Fruit fly (Drosophila melanogaster) whole organism, embryonic: ENCODE results near the gene Gr61a.

Source experiments
- Antp ChIP-seq: fragments of 200-800 bp; sonication (Bioruptor generic); optimal IDR thresholded peaks from 3 replicates; lab custom pipeline; 2016; ENCODE audit warnings: missing biosample characterization, missing genetic modification characterization
- Asciz ChIP-seq: fragments of 200-800 bp; sonication (Bioruptor generic); optimal IDR thresholded peaks from 2 replicates; lab custom pipeline; 2017; ENCODE audit warnings: missing biosample characterization, mild to moderate bottlenecking, missing genetic modification characterization, missing genetic modification reagents
- Blimp-1 ChIP-seq: fragments of 200-800 bp; sonication (Bioruptor generic); optimal IDR thresholded peaks from 3 replicates; lab custom pipeline; 2018; ENCODE audit warnings: missing biosample characterization, missing genetic modification characterization, mild to moderate bottlenecking, moderate library complexity, missing genetic modification reagents
- CG10267 ChIP-seq: fragments of 200-800 bp; sonication (Bioruptor generic); optimal IDR thresholded peaks from 2 replicates; lab custom pipeline; 2018; ENCODE audit warnings: missing biosample characterization, mild to moderate bottlenecking, missing genetic modification characterization, moderate library complexity
- CG10543 ChIP-seq: fragments of 200-800 bp; sonication (Bioruptor generic); optimal IDR thresholded peaks from 3 replicates; lab custom pipeline; 2017; ENCODE audit warnings: missing biosample characterization, mild to moderate bottlenecking, missing genetic modification characterization, moderate library complexity
- CG10565 ChIP-seq: fragments of 200-800 bp; sonication (Bioruptor generic); optimal IDR thresholded peaks from 3 replicates; lab custom pipeline; 2016; ENCODE audit warnings: missing biosample characterization, mild to moderate bottlenecking, missing genetic modification characterization
- CG11085 ChIP-seq: fragments of 200-800 bp; sonication (Bioruptor generic); IDR thresholded peaks from 2 replicates; pipeline ENCODE4 v1.3.6; 2022; ENCODE audit warnings: missing biosample characterization, missing genetic modification characterization
- CG11504 ChIP-seq: fragments of 200-800 bp; sonication (Bioruptor generic); optimal IDR thresholded peaks from 3 replicates; lab custom pipeline; 2019; ENCODE audit warnings: missing biosample characterization, mild to moderate bottlenecking, missing genetic modification characterization, moderate library complexity
- CG12744 ChIP-seq: fragments of 200-800 bp; sonication (Bioruptor generic); optimal IDR thresholded peaks from 2 replicates; lab custom pipeline; 2016; ENCODE audit warnings: missing biosample characterization, missing genetic modification characterization
- CG1832 ChIP-seq: fragments of 200-800 bp; sonication (Bioruptor generic); optimal IDR thresholded peaks from 2 replicates; lab custom pipeline; 2017; ENCODE audit warnings: missing biosample characterization, mild to moderate bottlenecking, missing genetic modification characterization, inconsistent platforms
- CG31441 ChIP-seq: fragments of 200-800 bp; sonication (Bioruptor generic); IDR thresholded peaks from 2 replicates; pipeline ENCODE4 v1.3.6; 2022; ENCODE audit warnings: missing biosample characterization, missing genetic modification characterization
- CG3281 ChIP-seq: fragments of 200-800 bp; sonication (Bioruptor generic); optimal IDR thresholded peaks from 3 replicates; lab custom pipeline; 2017; ENCODE audit warnings: missing biosample characterization, mild to moderate bottlenecking, missing genetic modification characterization
- CG34422 ChIP-seq: fragments of 200-800 bp; sonication (Bioruptor generic); IDR thresholded peaks from 3 replicates; pipeline ENCODE4 v1.3.6; 2022; ENCODE audit warnings: missing biosample characterization, missing genetic modification characterization
- CG4730 ChIP-seq: fragments of 200-800 bp; sonication (Bioruptor generic); IDR thresholded peaks from 2 replicates; pipeline ENCODE4 v1.3.6; 2022; ENCODE audit warnings: missing biosample characterization, missing genetic modification characterization
- CG6854 ChIP-seq: fragments of 200-800 bp; sonication (Bioruptor generic); optimal IDR thresholded peaks from 3 replicates; lab custom pipeline; 2017; ENCODE audit warnings: missing biosample characterization, mild to moderate bottlenecking, missing genetic modification characterization
- CG8388 ChIP-seq: fragments of 200-800 bp; sonication (Bioruptor generic); optimal IDR thresholded peaks from 2 replicates; lab custom pipeline; 2019; ENCODE audit warnings: missing biosample characterization, mild to moderate bottlenecking, missing genetic modification characterization, moderate library complexity
- CG9817 ChIP-seq: fragments of 200-800 bp; sonication (Bioruptor generic); optimal IDR thresholded peaks from 2 replicates; lab custom pipeline; 2018; ENCODE audit warnings: missing biosample characterization, mild to moderate bottlenecking, missing genetic modification characterization, moderate library complexity
- Dad ChIP-seq: fragments of 200-800 bp; sonication (Bioruptor generic); optimal IDR thresholded peaks from 3 replicates; lab custom pipeline; 2016; ENCODE audit warnings: missing biosample characterization, missing genetic modification characterization
- Dek ChIP-seq: fragments of 200-800 bp; sonication (Bioruptor generic); optimal IDR thresholded peaks from 3 replicates; lab custom pipeline; 2019; ENCODE audit warnings: missing biosample characterization, mild to moderate bottlenecking, missing genetic modification characterization, moderate library complexity
- Dip2 ChIP-seq: fragments of 200-800 bp; sonication (Bioruptor generic); IDR thresholded peaks from 2 replicates; pipeline ENCODE4 v1.3.6; 2022; ENCODE audit warnings: missing biosample characterization, missing genetic modification characterization
- Drgx ChIP-seq: fragments of 200-800 bp; sonication (Bioruptor generic); IDR thresholded peaks from 2 replicates; pipeline ENCODE4 v1.3.6; 2022; ENCODE audit warnings: missing biosample characterization, missing genetic modification characterization
- Hmx ChIP-seq: fragments of 200-800 bp; sonication (Bioruptor generic); optimal IDR thresholded peaks from 2 replicates; lab custom pipeline; 2016; ENCODE audit warnings: missing biosample characterization, missing genetic modification characterization
- Hr51 ChIP-seq, 2 experiments: fragments of 200-800 bp; sonication (Bioruptor generic); optimal IDR thresholded peaks; 2 replicates in 1 of 2; 3 replicates in 1 of 2; lab custom pipeline; 2016 to 2018; ENCODE audit warnings: missing biosample characterization in 2 of 2, missing genetic modification characterization in 2 of 2, mild to moderate bottlenecking in 1 of 2, moderate library complexity in 1 of 2
- Kr ChIP-seq: fragments of 200-800 bp; sonication (Bioruptor generic); optimal IDR thresholded peaks from 2 replicates; lab custom pipeline; 2017; ENCODE audit warnings: missing biosample characterization, mild to moderate bottlenecking, missing genetic modification characterization
- Optix ChIP-seq: fragments of 200-800 bp; sonication (Bioruptor generic); IDR thresholded peaks from 3 replicates; pipeline ENCODE4 v1.3.6; 2022; ENCODE audit warnings: missing biosample characterization, missing genetic modification characterization
- Poxn ChIP-seq: fragments of 200-800 bp; sonication (Bioruptor generic); IDR thresholded peaks from 2 replicates; pipeline ENCODE4 v1.3.6; 2022; ENCODE audit warnings: missing biosample characterization, missing genetic modification characterization
- Sry-β ChIP-seq: fragments of 200-800 bp; sonication (Bioruptor generic); optimal IDR thresholded peaks from 2 replicates; lab custom pipeline; 2018; ENCODE audit warnings: missing biosample characterization, mild to moderate bottlenecking, missing genetic modification characterization, moderate library complexity
- Taf1 ChIP-seq: fragments of 200-800 bp; sonication (Bioruptor generic); IDR thresholded peaks from 2 replicates; pipeline ENCODE4 v1.3.6; 2022; ENCODE audit warnings: missing biosample characterization, missing genetic modification characterization
- Tbp ChIP-seq: fragments of >200 bp; optimal IDR thresholded peaks from 2 replicates; lab custom pipeline; 2018; ENCODE audit warnings: missing biosample characterization, missing genetic modification characterization
- Vsx1 ChIP-seq: fragments of 200-800 bp; sonication (Bioruptor generic); optimal IDR thresholded peaks from 2 replicates; lab custom pipeline; 2017; ENCODE audit warnings: missing biosample characterization, mild to moderate bottlenecking, missing genetic modification characterization, missing genetic modification reagents
- bab2 ChIP-seq: fragments of 200-800 bp; sonication (Bioruptor generic); optimal IDR thresholded peaks from 2 replicates; lab custom pipeline; 2016; ENCODE audit warnings: missing biosample characterization, missing genetic modification characterization
- chif ChIP-seq, 2 experiments: fragments of 200-800 bp; sonication (Bioruptor generic); optimal IDR thresholded peaks; 3 replicates each; lab custom pipeline; 2016; ENCODE audit warnings: missing biosample characterization in 2 of 2, missing genetic modification characterization in 2 of 2
- chm ChIP-seq: fragments of 200-800 bp; sonication (Bioruptor generic); IDR thresholded peaks from 2 replicates; pipeline ENCODE4 v1.3.6; 2022; ENCODE audit warnings: missing biosample characterization, missing genetic modification characterization
- dan ChIP-seq: fragments of 200-800 bp; sonication (Bioruptor generic); IDR thresholded peaks from 2 replicates; pipeline ENCODE4 v1.3.6; 2022; ENCODE audit warnings: missing biosample characterization, missing genetic modification characterization
- fd96Cb ChIP-seq: fragments of 200-800 bp; sonication (Bioruptor generic); optimal IDR thresholded peaks from 2 replicates; lab custom pipeline; 2018; ENCODE audit warnings: missing biosample characterization, mild to moderate bottlenecking, missing genetic modification characterization, moderate library complexity
- ftz-f1 ChIP-seq: fragments of 200-800 bp; sonication (Bioruptor generic); optimal IDR thresholded peaks from 2 replicates; lab custom pipeline; 2016; ENCODE audit warnings: missing biosample characterization, missing genetic modification characterization
- lab ChIP-seq: fragments of 200-800 bp; sonication (Bioruptor generic); optimal IDR thresholded peaks from 3 replicates; lab custom pipeline; 2017; ENCODE audit warnings: missing biosample characterization, missing genetic modification characterization, mild to moderate bottlenecking, moderate library complexity, missing genetic modification reagents
- mirr ChIP-seq: fragments of 200-800 bp; sonication (Bioruptor generic); optimal IDR thresholded peaks from 3 replicates; lab custom pipeline; 2018; ENCODE audit warnings: missing biosample characterization, mild to moderate bottlenecking, missing genetic modification characterization
- mld ChIP-seq: fragments of 200-800 bp; sonication (Bioruptor generic); IDR thresholded peaks from 3 replicates; pipeline ENCODE4 v1.3.6; 2022; ENCODE audit warnings: missing biosample characterization, missing genetic modification characterization; ENCODE audit not compliant: partially characterized antibody
- nau ChIP-seq: fragments of 200-800 bp; sonication (Bioruptor generic); optimal IDR thresholded peaks from 3 replicates; lab custom pipeline; 2017; ENCODE audit warnings: missing biosample characterization, mild to moderate bottlenecking, missing genetic modification characterization, missing genetic modification reagents
- org-1 ChIP-seq: fragments of 200-800 bp; sonication (Bioruptor generic); optimal IDR thresholded peaks from 2 replicates; lab custom pipeline; 2017; ENCODE audit warnings: missing biosample characterization, missing genetic modification characterization
- psq ChIP-seq: fragments of 200-800 bp; sonication (Bioruptor generic); optimal IDR thresholded peaks from 2 replicates; lab custom pipeline; 2017; ENCODE audit warnings: missing biosample characterization, missing genetic modification characterization
- rib ChIP-seq: fragments of 200-800 bp; sonication (Bioruptor generic); IDR thresholded peaks from 2 replicates; pipeline ENCODE4 v1.3.6; 2022; ENCODE audit warnings: missing biosample characterization, missing genetic modification characterization
- salm ChIP-seq: fragments of 200-800 bp; sonication (Bioruptor generic); optimal IDR thresholded peaks from 2 replicates; lab custom pipeline; 2018; ENCODE audit warnings: missing biosample characterization, mild to moderate bottlenecking, missing genetic modification characterization
- sens ChIP-seq: fragments of 200-800 bp; sonication (Bioruptor generic); peaks from one replicate; lab custom pipeline; 2016; ENCODE audit warnings: missing biosample characterization, missing genetic modification characterization
- tap ChIP-seq: fragments of 200-800 bp; optimal IDR thresholded peaks from 3 replicates; lab custom pipeline; 2019; ENCODE audit warnings: missing biosample characterization, mild to moderate bottlenecking, missing genetic modification characterization, moderate library complexity
- toy ChIP-seq: fragments of 200-800 bp; sonication (Bioruptor generic); IDR thresholded peaks from 2 replicates; pipeline ENCODE4 v1.3.6; 2022; ENCODE audit warnings: missing biosample characterization, missing genetic modification characterization
- trh ChIP-seq: fragments of 200-800 bp; sonication (Bioruptor generic); optimal IDR thresholded peaks from 2 replicates; lab custom pipeline; 2016; ENCODE audit warnings: missing biosample characterization, missing genetic modification characterization
- twi ChIP-seq: fragments of 200-800 bp; optimal IDR thresholded peaks from 2 replicates; lab custom pipeline; 2019; ENCODE audit warnings: missing biosample characterization, mild to moderate bottlenecking, missing genetic modification characterization, moderate library complexity
- zen ChIP-seq: fragments of 200-800 bp; sonication (Bioruptor generic); optimal IDR thresholded peaks from 3 replicates; lab custom pipeline; 2018; ENCODE audit warnings: missing biosample characterization, mild to moderate bottlenecking, missing genetic modification characterization, moderate library complexity
- zfh2 ChIP-seq: fragments of 200-800 bp; sonication (Bioruptor generic); optimal IDR thresholded peaks from 2 replicates; lab custom pipeline; 2016; ENCODE audit warnings: missing biosample characterization, missing genetic modification characterization

The Gr61a gene

dm6 chr3L:813229-813837, 27.9 kb upstream of the Gr61a start (continued):
- TF ChIP-seq CG4730 (GFP tag; lab: Robert Waterston, UW), result no peak
- TF ChIP-seq CG6854 (GFP tag; lab: Kevin White, UChicago), result no peak
- no peak for TF ChIP-seq zen
- TF ChIP-seq CG12744 (GFP tag; lab: Kevin White, UChicago), result no peak
- TF ChIP-seq Hr51 (GFP tag; optimal IDR thresholded peaks at IDR 0.05; lab: Kevin White, UChicago), result peak in 1 of 2 experiments; percentile 15
- TF ChIP-seq Asciz (GFP tag; lab: Kevin White, UChicago), result no peak
- TF ChIP-seq zfh2, result no peak
- peak; percentile 27 for TF ChIP-seq Blimp-1
- TF ChIP-seq CG10565 (GFP tag; lab: Kevin White, UChicago), result no peak
- TF ChIP-seq rib (GFP tag; lab: Robert Waterston, UW), result no peak
- no peak for TF ChIP-seq psq (GFP tag; lab: Kevin White, UChicago)
- no peak for TF ChIP-seq mirr (GFP tag; lab: Kevin White, UChicago)
- TF ChIP-seq fd96Cb (tag; lab: Kevin White, UChicago), result no peak
- TF ChIP-seq org-1 (GFP tag; lab: Kevin White, UChicago), result no peak
- TF ChIP-seq Hmx, result no peak
- no peak for TF ChIP-seq Dad (GFP tag; lab: Kevin White, UChicago)
- TF ChIP-seq chif (GFP tag; optimal IDR thresholded peaks at IDR 0.05; lab: Kevin White, UChicago), result no peak
- no peak for TF ChIP-seq CG9817 (tag; lab: Kevin White, UChicago)
- TF ChIP-seq ftz-f1, result no peak
- TF ChIP-seq twi (tag; lab: Kevin White, UChicago), result peak; percentile 95
- no peak for TF ChIP-seq Tbp
- no peak for TF ChIP-seq Sry-β
- TF ChIP-seq Drgx (GFP tag; lab: Robert Waterston, UW), result peak; percentile 95
- peak; percentile 19 for TF ChIP-seq CG8388 (GFP tag; lab: Kevin White, UChicago)
- no peak for TF ChIP-seq chm
- TF ChIP-seq toy (GFP tag; lab: Robert Waterston, UW), result no peak
- TF ChIP-seq Poxn (GFP tag; lab: Robert Waterston, UW), result no peak
- no peak for TF ChIP-seq Dek (tag; lab: Kevin White, UChicago)
- TF ChIP-seq sens (GFP tag; lab: Kevin White, UChicago), result peak; percentile 92
- TF ChIP-seq Taf1 (GFP tag; lab: Robert Waterston, UW), result no peak
- no peak for TF ChIP-seq Kr (GFP tag; lab: Kevin White, UChicago)
- TF ChIP-seq CG11504 (tag; lab: Kevin White, UChicago), result peak; percentile 43
- peak; percentile 35 for TF ChIP-seq CG31441 (GFP tag; lab: Robert Waterston, UW)
- TF ChIP-seq tap (tag; lab: Kevin White, UChicago), result peak; percentile 1
- no peak for TF ChIP-seq CG3281 (GFP tag; lab: Kevin White, UChicago)
- no peak for TF ChIP-seq nau
- TF ChIP-seq Dip2, result no peak
- TF ChIP-seq Antp (GFP tag; lab: Kevin White, UChicago), result no peak
- TF ChIP-seq Optix (GFP tag; lab: Robert Waterston, UW), result no peak
- TF ChIP-seq CG10267 (tag; lab: Kevin White, UChicago), result no peak
- TF ChIP-seq CG11085 (GFP tag; lab: Robert Waterston, UW), result no peak
- TF ChIP-seq Vsx1 (GFP tag; lab: Kevin White, UChicago), result no peak
- TF ChIP-seq CG10543, result no peak
- TF ChIP-seq salm (tag; lab: Kevin White, UChicago), result no peak
- TF ChIP-seq mld (GFP tag; lab: Robert Waterston, UW), result no peak
- TF ChIP-seq lab (GFP tag; lab: Kevin White, UChicago), result no peak
- TF ChIP-seq CG1832 (GFP tag; lab: Kevin White, UChicago), result no peak
- TF ChIP-seq bab2 (GFP tag; lab: Kevin White, UChicago), result no peak
- no peak for TF ChIP-seq CG34422
- no peak for TF ChIP-seq dan (GFP tag; lab: Robert Waterston, UW)
- no peak for TF ChIP-seq trh (GFP tag; lab: Kevin White, UChicago)
